Fruit fly (Drosophila melanogaster) whole organism: ENCODE results near the gene CG4829.

ENCODE experiments used
- CG8478 ChIP-seq: fragments of >200 bp; optimal IDR thresholded peaks from 2 replicates; lab custom pipeline; 2018; ENCODE audit warnings: inconsistent platforms
- Dll ChIP-seq: fragments of >200 bp; optimal IDR thresholded peaks from 2 replicates; lab custom pipeline; 2017
- EcR ChIP-seq, 2 experiments: fragments of >200 bp; optimal IDR thresholded peaks; 2 replicates each; lab custom pipeline; 2017; ENCODE audit warnings: missing biosample characterization in 2 of 2, missing genetic modification characterization in 2 of 2, missing genetic modification reagents in 2 of 2
- pan ChIP-seq: fragments of >200 bp; optimal IDR thresholded peaks from 2 replicates; lab custom pipeline; 2017
- psq ChIP-seq: fragments of >200 bp; optimal IDR thresholded peaks from 2 replicates; lab custom pipeline; 2017
- usp ChIP-seq: fragments of >200 bp; optimal IDR thresholded peaks from 2 replicates; lab custom pipeline; 2017; ENCODE audit warnings: missing biosample characterization, missing genetic modification characterization, mixed read lengths

Gene CG4829

DNA sequence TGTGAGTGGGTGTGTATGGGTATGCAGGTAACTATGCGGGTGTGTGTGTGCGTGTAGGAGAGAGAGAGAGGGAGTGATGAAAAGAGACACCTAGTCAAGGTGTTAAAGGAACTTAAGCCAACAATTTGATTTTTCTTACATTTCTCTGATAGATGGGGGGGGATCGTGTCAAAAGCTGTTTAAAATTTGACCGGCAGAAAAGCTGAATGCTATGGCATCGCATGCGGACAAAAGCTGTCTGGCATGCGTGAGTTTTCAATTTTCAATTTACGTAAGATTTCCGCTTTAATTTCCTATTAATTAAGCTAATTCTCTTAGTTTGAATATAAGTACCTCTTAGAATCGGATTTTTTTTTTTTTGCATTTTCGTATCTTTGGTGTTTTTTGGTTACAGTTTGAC lies 28.4 kb downstream of the CG4829 start:
- no peak for TF ChIP-seq usp (GFP tag; lab: Kevin White, UChicago)
- TF ChIP-seq CG8478 (lab: Kevin White, UChicago): no peak
- TF ChIP-seq Dll (lab: Kevin White, UChicago): no peak
- TF ChIP-seq psq (lab: Kevin White, UChicago): no peak
- no peak for TF ChIP-seq pan (lab: Kevin White, UChicago)
- no peak for TF ChIP-seq EcR (GFP tag; optimal IDR thresholded peaks at IDR 0.05; lab: Kevin White, UChicago)

DNA sequence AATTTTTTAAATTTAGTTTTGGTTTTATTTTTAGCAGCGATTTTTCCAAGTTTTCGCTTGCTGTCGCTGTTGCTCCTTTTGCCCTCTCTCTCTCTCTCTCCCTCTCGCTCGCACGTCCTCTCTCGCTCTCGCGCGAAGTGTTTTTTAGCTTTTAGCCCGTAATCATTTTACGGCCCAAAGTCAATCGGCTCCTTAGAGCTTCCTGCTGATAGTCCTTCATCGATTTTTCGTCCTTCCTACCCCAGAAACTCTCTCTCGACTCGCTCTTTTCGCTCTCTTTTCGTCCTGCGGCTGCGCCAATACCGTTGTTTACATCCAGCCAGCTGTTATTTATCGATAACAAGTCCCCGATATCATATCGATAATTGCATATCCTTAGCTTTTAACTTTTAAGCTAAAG lies 32.8 kb downstream of the CG4829 start, which contains the start of gene RSG7:
RSG7 (minus strand) TSS at position 139 of the 400 bp plus-strand sequence.
- TF ChIP-seq Dll (lab: Kevin White, UChicago) (no peak), CG8478 (lab: Kevin White, UChicago) (no peak), usp (GFP tag; lab: Kevin White, UChicago) (no peak)

DNA sequence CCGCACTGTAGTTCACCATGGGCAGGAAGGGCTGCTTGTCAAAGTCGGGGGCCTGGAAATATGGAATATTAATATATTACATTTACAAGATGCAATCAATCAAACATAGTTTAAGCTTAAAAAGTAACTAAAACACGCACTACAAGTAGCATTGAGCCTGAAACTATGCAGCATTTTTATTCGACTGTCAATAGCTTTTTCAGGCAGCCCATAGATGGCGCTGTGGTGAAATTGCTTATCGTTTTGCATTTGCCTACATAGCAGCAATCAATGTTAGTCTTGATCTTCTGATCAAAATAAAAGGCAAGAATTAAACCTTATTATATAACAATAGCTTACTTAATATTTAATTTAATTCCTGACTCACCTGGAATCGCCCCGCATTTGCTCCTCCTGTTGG lies 35.1 kb downstream of the CG4829 start:
- TF ChIP-seq CG8478 (lab: Kevin White, UChicago) (no peak), EcR (GFP tag; optimal IDR thresholded peaks at IDR 0.05; lab: Kevin White, UChicago) (no peak), Dll (lab: Kevin White, UChicago) (no peak), psq (lab: Kevin White, UChicago) (no peak), pan (lab: Kevin White, UChicago) (no peak), usp (GFP tag; lab: Kevin White, UChicago) (no peak)

DNA sequence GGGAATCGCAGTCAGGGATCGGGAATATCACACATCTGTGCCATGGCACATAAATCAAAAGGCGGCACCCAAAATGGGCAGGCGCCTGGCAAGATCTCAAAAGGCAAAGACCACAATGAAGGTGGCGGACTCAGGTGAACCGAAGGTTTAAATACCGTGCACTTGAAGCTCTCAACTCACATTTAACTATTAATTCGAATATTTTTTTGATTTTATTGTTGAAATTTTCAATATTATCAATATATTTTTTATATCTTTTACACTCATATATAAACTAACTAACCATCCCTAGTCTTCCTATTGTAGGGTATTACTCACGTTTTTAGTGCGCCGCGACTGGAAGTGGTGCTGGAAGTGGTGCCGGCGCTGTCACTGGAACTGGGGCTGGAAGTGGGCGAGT lies 37.5 kb downstream of the CG4829 start:
- no peak for TF ChIP-seq usp (GFP tag; lab: Kevin White, UChicago)
- TF ChIP-seq Dll (lab: Kevin White, UChicago): no peak
- TF ChIP-seq pan (lab: Kevin White, UChicago): no peak
- no peak for TF ChIP-seq psq (lab: Kevin White, UChicago)
- TF ChIP-seq CG8478 (lab: Kevin White, UChicago): no peak
- TF ChIP-seq EcR (GFP tag; optimal IDR thresholded peaks at IDR 0.05; lab: Kevin White, UChicago): no peak

DNA sequence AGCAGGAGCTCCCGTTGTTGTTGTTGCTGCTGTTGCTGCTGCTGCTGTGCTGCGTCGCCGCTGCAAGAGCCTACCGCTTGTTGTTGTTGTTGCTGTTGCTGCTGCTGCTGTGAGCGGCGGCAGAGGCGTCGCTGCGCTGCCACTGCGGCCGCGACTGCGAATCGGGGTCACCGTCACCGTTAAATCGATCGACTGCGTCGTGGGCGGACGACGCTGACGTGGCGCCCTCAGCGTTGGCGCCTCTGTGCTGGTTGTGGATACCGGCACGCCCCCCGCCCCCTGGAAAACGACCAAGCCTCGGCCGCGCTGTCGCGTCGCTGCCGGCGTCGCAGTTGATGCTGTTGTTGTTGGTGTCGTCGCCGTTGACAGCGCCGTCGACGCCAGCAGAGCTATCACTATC lies 38.0 kb downstream of the CG4829 start:
- TF ChIP-seq EcR (GFP tag; optimal IDR thresholded peaks at IDR 0.05; lab: Kevin White, UChicago): no peak
- TF ChIP-seq Dll (lab: Kevin White, UChicago): no peak
- TF ChIP-seq pan (lab: Kevin White, UChicago): no peak
- no peak for TF ChIP-seq usp (GFP tag; lab: Kevin White, UChicago)
- TF ChIP-seq psq (lab: Kevin White, UChicago): no peak
- no peak for TF ChIP-seq CG8478 (lab: Kevin White, UChicago)

DNA sequence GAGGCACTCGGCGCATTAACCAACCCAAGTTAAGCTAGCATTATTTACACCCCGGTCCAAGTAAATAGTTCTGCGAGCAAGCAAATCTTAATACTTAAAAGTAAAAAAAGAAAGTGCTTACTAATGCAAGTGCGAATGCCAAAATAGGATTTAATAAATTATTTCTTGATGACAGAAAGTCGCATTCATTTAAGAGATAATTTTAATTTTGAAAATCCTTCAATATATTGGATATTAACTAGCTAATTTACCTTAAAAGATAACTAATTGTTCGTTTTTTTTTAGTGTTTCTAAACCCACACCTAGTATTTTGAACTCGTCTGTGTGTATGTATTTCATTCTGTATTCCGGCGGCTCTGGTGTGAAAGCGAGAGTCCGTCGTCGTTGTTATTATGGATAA lies 43.2 kb downstream of the CG4829 start:
- TF ChIP-seq Dll (lab: Kevin White, UChicago) (no peak), psq (lab: Kevin White, UChicago) (no peak), usp (GFP tag; lab: Kevin White, UChicago) (no peak), EcR (GFP tag; optimal IDR thresholded peaks at IDR 0.05; lab: Kevin White, UChicago) (no peak), pan (lab: Kevin White, UChicago) (no peak), CG8478 (lab: Kevin White, UChicago) (no peak)

DNA sequence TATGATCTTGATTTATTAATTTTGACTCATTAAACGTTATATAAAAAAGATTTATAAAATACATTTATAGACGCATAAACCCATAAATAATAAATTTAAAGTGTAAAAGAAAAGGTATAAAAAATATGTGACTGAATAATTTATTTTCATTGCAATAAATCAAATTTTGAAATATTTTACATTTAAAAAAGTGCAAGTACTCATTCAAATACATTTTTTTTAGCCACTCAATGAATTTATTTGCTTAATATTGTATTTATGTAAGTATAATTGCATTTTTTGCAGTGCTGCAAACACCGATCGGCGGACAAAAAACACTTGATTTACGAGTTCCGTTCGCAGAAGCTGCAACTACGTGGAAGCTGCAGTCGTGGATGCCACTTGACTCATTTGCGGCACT lies 48.2 kb downstream of the CG4829 start:
- no peak for TF ChIP-seq psq (lab: Kevin White, UChicago)
- no peak for TF ChIP-seq CG8478 (lab: Kevin White, UChicago)
- no peak for TF ChIP-seq pan (lab: Kevin White, UChicago)
- no peak for TF ChIP-seq Dll (lab: Kevin White, UChicago)
- no peak for TF ChIP-seq EcR (GFP tag; optimal IDR thresholded peaks at IDR 0.05; lab: Kevin White, UChicago)
- no peak for TF ChIP-seq usp (GFP tag; lab: Kevin White, UChicago)

DNA sequence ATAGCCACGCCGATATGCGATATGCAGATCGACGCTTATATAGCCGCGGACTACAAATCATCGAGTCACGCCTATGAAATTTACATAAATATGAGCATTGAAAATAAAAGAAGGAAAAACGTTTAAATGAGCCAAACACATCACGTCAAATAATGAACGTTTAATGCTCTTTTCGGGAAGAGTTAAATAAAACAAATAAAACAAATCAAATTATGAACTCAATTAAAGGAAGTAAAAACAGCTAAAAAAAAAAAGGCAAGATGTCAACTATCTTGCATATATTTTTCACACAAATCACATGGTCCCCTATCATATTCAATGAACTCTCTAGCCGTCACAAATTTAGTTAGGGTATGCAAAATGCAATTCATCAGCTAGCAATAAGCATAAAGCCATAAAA lies 56.1 kb downstream of the CG4829 start:
- TF ChIP-seq CG8478 (lab: Kevin White, UChicago): no peak
- TF ChIP-seq Dll (lab: Kevin White, UChicago): no peak
- no peak for TF ChIP-seq pan (lab: Kevin White, UChicago)
- no peak for TF ChIP-seq usp (GFP tag; lab: Kevin White, UChicago)
- no peak for TF ChIP-seq psq (lab: Kevin White, UChicago)
- TF ChIP-seq EcR (GFP tag; optimal IDR thresholded peaks at IDR 0.05; lab: Kevin White, UChicago): no peak

DNA sequence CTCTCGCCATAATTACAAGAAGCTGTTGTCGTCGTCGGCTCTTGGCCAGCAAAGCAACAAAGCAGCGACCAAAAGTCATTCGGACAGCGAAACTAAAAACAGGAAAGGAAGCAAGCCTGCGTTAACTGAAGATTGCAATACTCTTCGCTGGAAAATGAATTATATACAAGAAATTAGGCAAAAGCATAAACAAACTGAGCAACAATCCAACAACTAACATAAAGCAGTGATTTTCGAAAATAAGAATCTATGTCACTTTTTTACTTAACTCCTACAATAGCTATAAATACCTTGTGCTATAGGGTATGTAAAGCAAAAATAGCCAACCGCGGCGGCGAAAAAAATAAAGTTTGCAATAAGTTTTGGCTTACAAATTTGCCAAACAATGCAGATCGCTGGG lies 60.3 kb downstream of the CG4829 start:
- TF ChIP-seq Dll (lab: Kevin White, UChicago): no peak
- no peak for TF ChIP-seq CG8478 (lab: Kevin White, UChicago)
- TF ChIP-seq pan (lab: Kevin White, UChicago): no peak
- no peak for TF ChIP-seq psq (lab: Kevin White, UChicago)
- no peak for TF ChIP-seq EcR (GFP tag; optimal IDR thresholded peaks at IDR 0.05; lab: Kevin White, UChicago)
- no peak for TF ChIP-seq usp (GFP tag; lab: Kevin White, UChicago)

DNA sequence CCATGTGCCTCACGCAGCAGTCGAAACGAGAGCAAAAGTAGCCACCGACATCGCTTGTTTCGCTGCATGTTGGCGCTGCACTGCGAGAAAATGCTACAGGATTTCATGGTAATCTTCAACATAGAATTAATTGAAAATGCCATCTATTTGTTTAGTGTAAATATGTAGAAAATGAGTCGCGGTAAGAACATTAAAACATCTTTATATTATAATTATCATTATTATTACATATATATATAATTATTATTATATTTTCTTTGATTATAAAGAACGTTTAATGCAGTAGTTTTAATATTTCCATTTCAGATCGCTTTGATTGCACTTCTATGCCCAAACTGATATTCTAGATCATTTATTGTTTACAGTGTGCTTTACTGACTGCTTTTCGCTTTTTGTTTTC lies 61.6 kb downstream of the CG4829 start:
- TF ChIP-seq psq (lab: Kevin White, UChicago): no peak
- no peak for TF ChIP-seq usp (GFP tag; lab: Kevin White, UChicago)
- no peak for TF ChIP-seq CG8478 (lab: Kevin White, UChicago)
- no peak for TF ChIP-seq Dll (lab: Kevin White, UChicago)
- TF ChIP-seq pan (lab: Kevin White, UChicago): no peak
- no peak for TF ChIP-seq EcR (GFP tag; optimal IDR thresholded peaks at IDR 0.05; lab: Kevin White, UChicago)

DNA sequence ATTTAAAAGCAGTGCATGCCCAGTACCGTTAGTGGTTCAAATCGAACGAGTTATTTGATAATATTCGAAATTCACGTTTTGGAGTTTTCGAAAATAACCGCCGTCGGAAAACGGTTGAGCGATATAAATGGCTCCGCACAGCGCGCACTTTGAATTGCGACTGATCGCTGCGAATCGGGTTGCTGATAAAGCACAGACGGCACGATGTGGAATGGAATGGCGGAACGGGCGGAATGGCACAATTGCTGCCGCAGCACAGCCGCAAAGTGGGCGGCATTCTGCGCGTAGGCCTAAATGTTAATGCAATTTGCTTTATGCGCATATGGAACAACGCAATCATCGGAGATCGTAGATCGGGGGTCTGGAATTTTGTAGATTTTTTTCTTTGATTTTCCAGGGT lies 63.2 kb downstream of the CG4829 start:
- TF ChIP-seq pan (lab: Kevin White, UChicago) (no peak), EcR (GFP tag; optimal IDR thresholded peaks at IDR 0.05; lab: Kevin White, UChicago) (no peak), CG8478 (lab: Kevin White, UChicago) (no peak), usp (GFP tag; lab: Kevin White, UChicago) (no peak), psq (lab: Kevin White, UChicago) (no peak), Dll (lab: Kevin White, UChicago) (no peak)
